Fruit fly (Drosophila melanogaster) whole organism, pupa: ENCODE measurements around the gene mip130.

ENCODE experiments used
- CG10348 ChIP-seq: fragments of 200-800 bp; sonication (Bioruptor generic); IDR thresholded peaks from 2 replicates; pipeline ENCODE4 v1.3.6; 2022; ENCODE audit warnings: missing biosample characterization, missing genetic modification characterization
- CG12605 ChIP-seq: fragments of 200-800 bp; sonication (Bioruptor generic); IDR thresholded peaks from 2 replicates; pipeline ENCODE4 v1.3.6; 2022; ENCODE audit warnings: missing biosample characterization, missing genetic modification characterization
- CG13204 ChIP-seq: fragments of 200-800 bp; sonication (Bioruptor generic); optimal IDR thresholded peaks from 2 replicates; lab custom pipeline; 2018; ENCODE audit warnings: missing biosample characterization, mild to moderate bottlenecking, missing genetic modification characterization, moderate library complexity
- CG14655 ChIP-seq: fragments of 200-800 bp; sonication (Bioruptor generic); optimal IDR thresholded peaks from 3 replicates; lab custom pipeline; 2017; ENCODE audit warnings: mild to moderate bottlenecking, missing biosample characterization, missing genetic modification reagents, missing genetic modification characterization
- CG15710 ChIP-seq: fragments of 200-800 bp; sonication (Bioruptor generic); optimal IDR thresholded peaks from 2 replicates; lab custom pipeline; 2018; ENCODE audit warnings: missing biosample characterization, mild to moderate bottlenecking, missing genetic modification characterization, moderate library complexity
- CG17806 ChIP-seq: fragments of 200-800 bp; sonication (Bioruptor generic); optimal IDR thresholded peaks from 2 replicates; lab custom pipeline; 2018; ENCODE audit warnings: missing biosample characterization, mild to moderate bottlenecking, missing genetic modification characterization, moderate library complexity
- CG32121 ChIP-seq: fragments of 200-800 bp; sonication (Bioruptor generic); IDR thresholded peaks from 2 replicates; pipeline ENCODE4 v1.3.6; 2022; ENCODE audit warnings: missing biosample characterization, missing genetic modification characterization
- CG34367 ChIP-seq: fragments of 200-800 bp; sonication (Bioruptor generic); optimal IDR thresholded peaks from 2 replicates; lab custom pipeline; 2018; ENCODE audit warnings: missing biosample characterization, mild to moderate bottlenecking, missing genetic modification characterization
- CG4496 ChIP-seq: fragments of 200-800 bp; sonication (Bioruptor generic); IDR thresholded peaks from 3 replicates; pipeline ENCODE4 v1.3.6; 2022; ENCODE audit warnings: missing biosample characterization, missing genetic modification characterization
- CG8159 ChIP-seq: fragments of 200-800 bp; sonication (Bioruptor generic); optimal IDR thresholded peaks from 3 replicates; lab custom pipeline; 2018; ENCODE audit warnings: missing biosample characterization, mild to moderate bottlenecking, missing genetic modification characterization, moderate library complexity
- CG8301 ChIP-seq: fragments of 200-800 bp; sonication (Bioruptor generic); optimal IDR thresholded peaks from 2 replicates; lab custom pipeline; 2018; ENCODE audit warnings: missing biosample characterization, mild to moderate bottlenecking, missing genetic modification characterization
- CG9948 ChIP-seq: fragments of 200-800 bp; sonication (Bioruptor generic); optimal IDR thresholded peaks from 2 replicates; lab custom pipeline; 2018; ENCODE audit warnings: missing biosample characterization, mild to moderate bottlenecking, missing genetic modification characterization, moderate library complexity
- D1 ChIP-seq: fragments of 200-800 bp; sonication (Bioruptor generic); optimal IDR thresholded peaks from 2 replicates; lab custom pipeline; 2018; ENCODE audit warnings: missing biosample characterization, mild to moderate bottlenecking, missing genetic modification characterization, moderate library complexity
- EcR ChIP-seq: fragments of 200-800 bp; sonication (Bioruptor generic); optimal IDR thresholded peaks from 3 replicates; lab custom pipeline; 2019; ENCODE audit warnings: missing biosample characterization, missing genetic modification characterization, mild to moderate bottlenecking, moderate library complexity, missing genetic modification reagents
- Ets98B ChIP-seq: fragments of 200-800 bp; sonication (Bioruptor generic); IDR thresholded peaks from 2 replicates; pipeline ENCODE4 v1.3.6; 2022; ENCODE audit warnings: missing biosample characterization, missing genetic modification characterization
- Pif1A ChIP-seq: fragments of 200-800 bp; sonication (Bioruptor generic); optimal IDR thresholded peaks from 3 replicates; lab custom pipeline; 2016; ENCODE audit warnings: missing biosample characterization, missing genetic modification characterization
- Pif1B ChIP-seq: fragments of 200-800 bp; sonication (Bioruptor generic); optimal IDR thresholded peaks from 3 replicates; lab custom pipeline; 2016; ENCODE audit warnings: missing biosample characterization, missing genetic modification characterization
- Snoo ChIP-seq: fragments of 200-800 bp; sonication (Bioruptor generic); optimal IDR thresholded peaks from 3 replicates; lab custom pipeline; 2017; ENCODE audit warnings: missing biosample characterization, mild to moderate bottlenecking, missing genetic modification characterization, inconsistent platforms
- fd96Ca ChIP-seq: fragments of 200-800 bp; sonication (Bioruptor generic); IDR thresholded peaks from 3 replicates; pipeline ENCODE4 v1.3.6; 2022; ENCODE audit warnings: missing biosample characterization, missing genetic modification characterization
- gl ChIP-seq: fragments of 200-800 bp; sonication (Bioruptor generic); optimal IDR thresholded peaks from 2 replicates; lab custom pipeline; 2018; ENCODE audit warnings: missing biosample characterization, mild to moderate bottlenecking, missing genetic modification characterization
- rn ChIP-seq: fragments of 200-800 bp; sonication (Bioruptor generic); IDR thresholded peaks from 2 replicates; pipeline ENCODE4 v1.3.6; 2022; ENCODE audit warnings: missing biosample characterization, missing genetic modification characterization

The mip130 gene

DNA sequence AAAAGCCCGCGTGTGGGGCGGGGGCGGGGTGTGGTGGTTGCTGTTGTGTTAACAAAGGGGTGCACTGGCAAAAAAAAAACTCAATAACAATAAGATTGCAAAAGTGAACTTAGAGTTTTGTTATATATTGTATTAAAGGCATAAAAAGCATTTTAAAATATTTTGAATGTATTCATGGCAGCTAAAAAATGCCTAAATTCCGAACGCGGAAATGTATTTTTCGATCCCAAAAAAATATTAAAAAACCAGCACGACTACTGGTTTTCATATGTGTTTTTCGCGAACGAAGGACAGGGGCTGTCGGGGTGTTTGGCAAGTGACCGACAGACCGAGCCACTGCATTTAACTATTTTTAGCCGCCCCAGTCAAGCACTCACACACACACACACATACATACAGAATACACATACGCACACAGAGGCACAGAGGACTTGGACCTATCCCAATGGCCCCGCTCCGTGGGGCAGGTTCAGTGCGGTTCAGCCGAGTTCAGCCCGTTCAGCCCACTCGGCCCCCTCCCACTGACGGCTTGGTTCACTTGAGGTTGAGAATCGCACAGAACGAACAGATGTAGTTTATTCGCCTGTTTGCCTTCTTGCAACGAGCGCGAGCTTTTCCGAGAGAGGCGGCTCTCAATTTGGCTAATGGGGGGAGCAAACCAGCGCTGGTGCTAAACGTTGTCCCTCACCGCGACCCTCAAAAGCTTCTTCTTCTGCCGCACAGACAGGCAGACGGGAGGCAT lies 58.9 kb downstream of the mip130 start:
- TF ChIP-seq Pif1B = no peak
- peak; percentile 8 for TF ChIP-seq CG17806 (tag; lab: Kevin White, UChicago)
- TF ChIP-seq CG10348 (GFP tag; lab: Robert Waterston, UW) = no peak
- peak; percentile 61 for TF ChIP-seq CG8301
- peak; percentile 15 for TF ChIP-seq CG15710 (tag; lab: Kevin White, UChicago)
- TF ChIP-seq CG4496 (GFP tag; lab: Robert Waterston, UW) = peak; percentile 67
- TF ChIP-seq CG32121 (GFP tag; lab: Robert Waterston, UW) = peak; percentile 73
- no peak for TF ChIP-seq Pif1A
- TF ChIP-seq CG9948 = peak; percentile 7
- peak; percentile 48; the same call in 2 of the 3 replicates for TF ChIP-seq fd96Ca
- TF ChIP-seq gl (tag; lab: Kevin White, UChicago) = no peak
- TF ChIP-seq D1 (tag; lab: Kevin White, UChicago) = no peak
- TF ChIP-seq rn = peak; percentile 14; the same call in 1 of the 2 replicates
- TF ChIP-seq EcR (GFP tag; lab: Kevin White, UChicago) = peak; percentile 65
- peak; percentile 50 for TF ChIP-seq Ets98B (GFP tag; lab: Robert Waterston, UW)
- no peak for TF ChIP-seq CG34367 (tag; lab: Kevin White, UChicago)
- TF ChIP-seq CG13204 (GFP tag; lab: Kevin White, UChicago) = peak; percentile 37
- peak; percentile 45 for TF ChIP-seq CG14655
- TF ChIP-seq CG8159 (tag; lab: Kevin White, UChicago) = peak; percentile 41
- TF ChIP-seq Snoo (tag; lab: Kevin White, UChicago) = no peak
- TF ChIP-seq CG12605 (GFP tag; lab: Robert Waterston, UW) = 0 out of 2 replicates have a peak, but pooled peaks have one; percentile 4

dm6 chrX:1968152-1968551 lies 60.1 kb downstream of the mip130 start:
- TF ChIP-seq CG14655 (no peak), CG15710 (tag; lab: Kevin White, UChicago) (no peak), CG9948 (no peak)

dm6 chrX:1968581-1969258 lies 60.7 kb downstream of the mip130 start:
- peak; percentile 35 for TF ChIP-seq Snoo (tag; lab: Kevin White, UChicago)
- TF ChIP-seq gl (tag; lab: Kevin White, UChicago) = peak; percentile 36
- TF ChIP-seq CG15710 (tag; lab: Kevin White, UChicago) = peak; percentile 77
- peak; percentile 96 for TF ChIP-seq EcR (GFP tag; lab: Kevin White, UChicago)
- peak; percentile 73 for TF ChIP-seq Pif1A
- no peak for TF ChIP-seq D1 (tag; lab: Kevin White, UChicago)
- TF ChIP-seq Ets98B (GFP tag; lab: Robert Waterston, UW) = peak; percentile 77
- TF ChIP-seq CG32121 (GFP tag; lab: Robert Waterston, UW) = peak; percentile 91
- TF ChIP-seq CG34367 (tag; lab: Kevin White, UChicago) = peak; percentile 66
- TF ChIP-seq CG9948 = peak; percentile 71
- TF ChIP-seq CG14655 = peak; percentile 85
- TF ChIP-seq CG8159 (tag; lab: Kevin White, UChicago) = peak; percentile 79
- peak; percentile 89 for TF ChIP-seq CG4496 (GFP tag; lab: Robert Waterston, UW)
- TF ChIP-seq Pif1B = peak; percentile 53
- peak; percentile 89 for TF ChIP-seq CG8301
- peak; percentile 67 for TF ChIP-seq CG17806 (tag; lab: Kevin White, UChicago)
- peak; percentile 69 for TF ChIP-seq CG13204 (GFP tag; lab: Kevin White, UChicago)
- peak; percentile 58; the same call in 1 of the 2 replicates for TF ChIP-seq rn
- peak; percentile 82 for TF ChIP-seq CG12605 (GFP tag; lab: Robert Waterston, UW)
- TF ChIP-seq CG10348 (GFP tag; lab: Robert Waterston, UW) = peak; percentile 84
- TF ChIP-seq fd96Ca = peak; percentile 90
- TF ChIP-seq, all 21 proteins: peak for 20
